Fruit fly (Drosophila melanogaster) whole organism: Measurements from ENCODE around the gene Alp12.

Source experiments
- CG8478 ChIP-seq: fragments of >200 bp; optimal IDR thresholded peaks from 2 replicates; lab custom pipeline; 2018; ENCODE audit warnings: inconsistent platforms
- Dll ChIP-seq: fragments of >200 bp; optimal IDR thresholded peaks from 2 replicates; lab custom pipeline; 2017
- EcR ChIP-seq, 2 experiments: fragments of >200 bp; optimal IDR thresholded peaks; 2 replicates each; lab custom pipeline; 2017; ENCODE audit warnings: missing biosample characterization in 2 of 2, missing genetic modification characterization in 2 of 2, missing genetic modification reagents in 2 of 2
- pan ChIP-seq: fragments of >200 bp; optimal IDR thresholded peaks from 2 replicates; lab custom pipeline; 2017
- psq ChIP-seq: fragments of >200 bp; optimal IDR thresholded peaks from 2 replicates; lab custom pipeline; 2017
- usp ChIP-seq: fragments of >200 bp; optimal IDR thresholded peaks from 2 replicates; lab custom pipeline; 2017; ENCODE audit warnings: missing biosample characterization, missing genetic modification characterization, mixed read lengths

- TF ChIP-seq EcR (GFP tag; optimal IDR thresholded peaks at IDR 0.05; lab: Kevin White, UChicago) (no peak), CG8478 (lab: Kevin White, UChicago) (no peak), usp (GFP tag; lab: Kevin White, UChicago) (no peak), psq (lab: Kevin White, UChicago) (no peak), pan (lab: Kevin White, UChicago) (no peak), Dll (no peak)
Measured at dm6 chr2L:19462898-19463297, 39.0 kb downstream of the Alp12 start.
